Worm (Caenorhabditis elegans): ENCODE measurements around the gene col-101.

DNA sequence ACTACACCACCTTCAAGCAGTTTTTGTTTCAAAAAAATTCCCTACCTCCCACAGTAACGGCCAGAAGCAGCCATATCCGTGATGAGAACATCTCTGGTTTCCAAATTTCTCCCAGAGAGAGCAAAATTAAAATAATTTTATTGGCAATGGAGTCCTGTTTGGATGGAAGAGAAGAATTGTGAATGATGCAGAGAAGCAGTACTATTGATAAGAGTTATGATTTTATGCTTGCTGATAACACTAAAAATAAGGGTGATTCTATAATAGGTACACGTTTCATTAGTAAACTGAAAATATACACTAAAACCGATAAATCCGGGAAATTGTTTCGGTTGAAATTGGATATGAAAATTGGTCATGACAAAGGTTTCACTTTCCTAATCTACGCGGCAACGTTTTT lies 6.4 kb downstream of the col-101 start, which contains the start of gene dsc-4:
- TF ChIP-seq egrh-3 (GFP tag; IDR thresholded peaks at IDR 0.05) (no peak), nfya-1 (tag; optimal IDR thresholded peaks at IDR 0.05; ENCODE audit: borderline replicate concordance, insufficient read depth) (no peak)

All from whole organism, young adult.